Worm (Caenorhabditis elegans) whole organism, late embryonic: ENCODE results near the gene glb-34.
A peak's percentile ranks its signal among the peaks of the same experiment; 100 is the strongest.

Source experiments
- C38D4.7 ChIP-seq: fragments of 200-800 bp; sonication (Bioruptor generic); optimal IDR thresholded peaks from 2 replicates; lab custom pipeline; 2018; ENCODE audit warnings: mild to moderate bottlenecking, missing genetic modification characterization, moderate library complexity, missing compliant biosample characterization
- K02D7.2 ChIP-seq: sonication (generic microtip); optimal IDR thresholded peaks from 2 replicates; lab custom pipeline; 2017; ENCODE audit warnings: mild to moderate bottlenecking, missing genetic modification characterization, missing compliant biosample characterization
- K09A11.1 ChIP-seq: sonication (generic microtip); optimal IDR thresholded peaks from 2 replicates; lab custom pipeline; 2017; ENCODE audit warnings: antibody characterized with exemption, mild to moderate bottlenecking, missing genetic modification characterization, missing compliant biosample characterization; ENCODE audit not compliant: insufficient read depth
- T23F11.4 ChIP-seq: fragments of 200-800 bp; sonication (Bioruptor generic); optimal IDR thresholded peaks from 2 replicates; lab custom pipeline; 2018; ENCODE audit warnings: mild to moderate bottlenecking, missing genetic modification characterization, missing compliant biosample characterization
- ahr-1 ChIP-seq: sonication (generic microtip); optimal IDR thresholded peaks from 2 replicates; lab custom pipeline; 2016; ENCODE audit warnings: missing genetic modification characterization, missing compliant biosample characterization
- ama-1 ChIP-seq: fragments of 150-350 bp; optimal IDR thresholded peaks from 2 replicates; lab custom pipeline; 2014
- ceh-14 ChIP-seq: sonication (generic microtip); optimal IDR thresholded peaks from 2 replicates; lab custom pipeline; 2016; ENCODE audit warnings: missing genotype, missing genetic modification characterization, missing compliant biosample characterization
- ceh-18 ChIP-seq: sonication (generic microtip); optimal IDR thresholded peaks from 2 replicates; lab custom pipeline; 2016; ENCODE audit warnings: missing genetic modification characterization, missing compliant biosample characterization
- ceh-2 ChIP-seq: sonication (generic microtip); optimal IDR thresholded peaks from 2 replicates; lab custom pipeline; 2016; ENCODE audit warnings: missing genotype, missing genetic modification characterization, missing compliant biosample characterization
- ceh-22 ChIP-seq: sonication (generic microtip); optimal IDR thresholded peaks from 2 replicates; lab custom pipeline; 2017; ENCODE audit warnings: missing biosample characterization, missing genetic modification characterization
- ceh-24 ChIP-seq: sonication (generic microtip); optimal IDR thresholded peaks from 2 replicates; lab custom pipeline; 2016; ENCODE audit warnings: mild to moderate bottlenecking, missing genetic modification characterization, missing compliant biosample characterization
- ceh-30 ChIP-seq: fragments of 150-350 bp; optimal IDR thresholded peaks from 2 replicates; lab custom pipeline; 2014; ENCODE audit warnings: missing biosample characterization, missing genetic modification characterization
- ceh-34 ChIP-seq: sonication (generic microtip); optimal IDR thresholded peaks from 2 replicates; lab custom pipeline; 2016; ENCODE audit warnings: mild to moderate bottlenecking, missing genetic modification characterization, missing compliant biosample characterization
- ceh-48 ChIP-seq: sonication (generic microtip); optimal IDR thresholded peaks from 2 replicates; lab custom pipeline; 2016; ENCODE audit warnings: missing genetic modification characterization, inconsistent platforms, missing compliant biosample characterization
- ceh-9 ChIP-seq: sonication (generic microtip); optimal IDR thresholded peaks from 2 replicates; lab custom pipeline; 2016; ENCODE audit warnings: mild to moderate bottlenecking, missing genetic modification characterization, inconsistent platforms, missing compliant biosample characterization
- dmd-4 ChIP-seq: sonication (generic microtip); optimal IDR thresholded peaks from 2 replicates; lab custom pipeline; 2016; ENCODE audit warnings: borderline replicate concordance, missing genetic modification characterization, missing compliant biosample characterization
- elt-2 ChIP-seq: sonication (generic microtip); optimal IDR thresholded peaks from 2 replicates; lab custom pipeline; 2016; ENCODE audit warnings: missing genetic modification reagents, missing genetic modification characterization, missing compliant biosample characterization
- elt-4 ChIP-seq: sonication (generic microtip); optimal IDR thresholded peaks from 2 replicates; lab custom pipeline; 2016; ENCODE audit warnings: missing genetic modification characterization, missing compliant biosample characterization
- ets-4 ChIP-seq: sonication (generic microtip); optimal IDR thresholded peaks from 2 replicates; lab custom pipeline; 2016; ENCODE audit warnings: missing genetic modification characterization, missing compliant biosample characterization
- eyg-1 ChIP-seq: sonication (generic microtip); optimal IDR thresholded peaks from 2 replicates; lab custom pipeline; 2016; ENCODE audit warnings: missing genotype, missing genetic modification characterization, missing compliant biosample characterization
- fax-1 ChIP-seq: sonication (generic microtip); optimal IDR thresholded peaks from 2 replicates; lab custom pipeline; 2016; ENCODE audit warnings: missing genotype, missing genetic modification characterization, missing compliant biosample characterization
- gmeb-2 ChIP-seq: sonication (generic microtip); optimal IDR thresholded peaks from 2 replicates; lab custom pipeline; 2016; ENCODE audit warnings: missing genetic modification characterization, inconsistent platforms, missing compliant biosample characterization
- hlh-15 ChIP-seq: sonication (generic microtip); optimal IDR thresholded peaks from 2 replicates; lab custom pipeline; 2016; ENCODE audit warnings: missing genetic modification characterization, missing compliant biosample characterization
- hlh-30 ChIP-seq: sonication (generic microtip); optimal IDR thresholded peaks from 2 replicates; lab custom pipeline; 2017; ENCODE audit warnings: antibody characterized with exemption, missing genetic modification characterization, missing compliant biosample characterization; ENCODE audit not compliant: insufficient read depth
- hlh-6 ChIP-seq: sonication (generic microtip); optimal IDR thresholded peaks from 2 replicates; lab custom pipeline; 2016; ENCODE audit warnings: missing genotype, missing genetic modification characterization, missing compliant biosample characterization
- lim-6 ChIP-seq: sonication (generic microtip); optimal IDR thresholded peaks from 2 replicates; lab custom pipeline; 2016; ENCODE audit warnings: missing genetic modification characterization, missing compliant biosample characterization
- lin-11 ChIP-seq: fragments of 200-800 bp; sonication (Bioruptor generic); optimal IDR thresholded peaks from 2 replicates; lab custom pipeline; 2018; ENCODE audit warnings: mild to moderate bottlenecking, missing genetic modification characterization, missing compliant biosample characterization
- madf-2 ChIP-seq: sonication (generic microtip); optimal IDR thresholded peaks from 2 replicates; lab custom pipeline; 2017; ENCODE audit warnings: missing genetic modification characterization, missing compliant biosample characterization
- mec-3 ChIP-seq: sonication (generic microtip); optimal IDR thresholded peaks from 2 replicates; lab custom pipeline; 2016; ENCODE audit warnings: borderline replicate concordance, missing genetic modification characterization, missing compliant biosample characterization
- nfya-1 ChIP-seq: sonication (generic microtip); optimal IDR thresholded peaks from 2 replicates; lab custom pipeline; 2017; ENCODE audit warnings: missing genetic modification characterization, mild to moderate bottlenecking, missing compliant biosample characterization, antibody characterized with exemption, moderate library complexity
- npax-4 ChIP-seq: sonication (generic microtip); optimal IDR thresholded peaks from 2 replicates; lab custom pipeline; 2016; ENCODE audit warnings: missing genetic modification characterization, missing compliant biosample characterization
- odd-2 ChIP-seq: sonication (generic microtip); optimal IDR thresholded peaks from 2 replicates; lab custom pipeline; 2017; ENCODE audit warnings: antibody characterized with exemption, mild to moderate bottlenecking, missing genetic modification characterization, missing compliant biosample characterization
- pat-9 ChIP-seq: fragments of 200-800 bp; sonication (Bioruptor generic); optimal IDR thresholded peaks from 2 replicates; lab custom pipeline; 2018; ENCODE audit warnings: mild to moderate bottlenecking, missing genetic modification characterization, moderate library complexity, missing compliant biosample characterization
- pax-1 ChIP-seq: fragments of 150-350 bp; optimal IDR thresholded peaks from 2 replicates; lab custom pipeline; 2014; ENCODE audit warnings: missing biosample characterization, missing genetic modification characterization
- pha-4 ChIP-seq: fragments of 150-350 bp; optimal IDR thresholded peaks from 2 replicates; lab custom pipeline; 2018; ENCODE audit warnings: missing biosample characterization, missing genetic modification reagents, missing genetic modification characterization
- pros-1 ChIP-seq: fragments of 150-350 bp; optimal IDR thresholded peaks from 2 replicates; lab custom pipeline; 2014; ENCODE audit warnings: missing biosample characterization, missing genetic modification reagents, missing genetic modification characterization
- ref-2 ChIP-seq: sonication (generic microtip); optimal IDR thresholded peaks from 2 replicates; lab custom pipeline; 2016; ENCODE audit warnings: missing genetic modification characterization, missing compliant biosample characterization
- rnt-1 ChIP-seq: sonication (generic microtip); optimal IDR thresholded peaks from 2 replicates; lab custom pipeline; 2016; ENCODE audit warnings: missing genetic modification characterization, missing compliant biosample characterization
- sox-2 ChIP-seq: fragments of 200-800 bp; sonication (Bioruptor generic); IDR thresholded peaks from 2 replicates; pipeline ENCODE4 v1.3.6; 2022; ENCODE audit warnings: missing genetic modification reagents, missing genetic modification characterization, missing compliant biosample characterization
- syd-9 ChIP-seq: sonication (generic microtip); optimal IDR thresholded peaks from 2 replicates; lab custom pipeline; 2016; ENCODE audit warnings: mild to moderate bottlenecking, missing genetic modification characterization, moderate library complexity, missing compliant biosample characterization
- tbx-7 ChIP-seq: sonication (generic microtip); optimal IDR thresholded peaks from 2 replicates; lab custom pipeline; 2016; ENCODE audit warnings: missing genotype, missing genetic modification characterization, missing compliant biosample characterization
- ttx-3 ChIP-seq: sonication (generic microtip); optimal IDR thresholded peaks from 2 replicates; lab custom pipeline; 2016; ENCODE audit warnings: missing genetic modification reagents, missing genetic modification characterization, missing compliant biosample characterization
- unc-55 ChIP-seq: sonication (generic microtip); optimal IDR thresholded peaks from 2 replicates; lab custom pipeline; 2017; ENCODE audit warnings: missing biosample characterization, missing genetic modification reagents, missing genetic modification characterization
- unc-86 ChIP-seq: sonication (generic microtip); optimal IDR thresholded peaks from 2 replicates; lab custom pipeline; 2016; ENCODE audit warnings: missing genetic modification characterization, missing compliant biosample characterization
- ztf-16 ChIP-seq: sonication (generic microtip); optimal IDR thresholded peaks from 2 replicates; lab custom pipeline; 2017; ENCODE audit warnings: missing genetic modification characterization, missing compliant biosample characterization

The glb-34 gene

DNA sequence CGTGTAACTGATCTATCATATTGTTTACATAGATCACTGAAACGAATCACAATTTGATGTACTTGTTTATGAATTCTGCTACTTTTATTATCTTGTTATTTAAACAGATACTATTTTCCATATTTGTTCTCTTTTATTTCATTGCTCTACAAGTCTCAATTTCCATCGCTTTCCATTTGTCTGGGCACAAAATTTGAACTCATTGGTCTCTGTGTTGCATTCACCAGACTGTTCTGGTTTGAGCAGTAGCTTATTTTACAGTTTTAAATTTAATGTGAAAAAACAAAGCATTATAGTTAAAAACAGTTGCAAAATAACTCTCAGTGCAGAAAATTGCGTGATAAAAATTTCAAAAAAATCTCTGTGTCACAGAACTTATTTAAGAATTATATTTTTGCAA lies 15.1 kb upstream of the glb-34 start:
- no peak for TF ChIP-seq hlh-30 (tag; lab: Kevin White, UChicago)

DNA sequence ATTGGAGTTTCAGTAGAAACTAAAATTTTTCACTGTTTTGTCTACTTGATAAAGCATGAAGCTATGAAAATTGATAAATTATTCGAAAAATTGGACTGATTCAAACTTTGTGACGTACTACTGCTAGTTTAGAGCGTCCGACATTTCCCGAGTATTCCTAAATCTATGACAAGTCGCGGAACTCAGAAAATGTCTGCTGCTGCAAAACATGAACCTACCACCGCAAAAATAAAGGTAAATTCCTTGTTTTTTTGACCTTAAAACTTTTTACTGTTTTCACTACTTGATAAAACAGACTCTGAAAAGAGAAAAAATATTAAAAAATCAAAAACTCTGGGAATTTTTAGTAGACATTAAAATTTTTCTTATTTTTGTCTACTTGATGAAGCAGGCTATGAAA lies 14.3 kb upstream of the glb-34 start:
- no peak for TF ChIP-seq K09A11.1
- no peak for TF ChIP-seq ama-1
- no peak for TF ChIP-seq ceh-48 (tag; lab: Kevin White, UChicago)
- no peak for TF ChIP-seq ceh-9
- TF ChIP-seq lin-11 (tag; lab: Kevin White, UChicago) = no peak
- TF ChIP-seq elt-2 (tag; lab: Kevin White, UChicago) = no peak
- no peak for TF ChIP-seq gmeb-2 (tag; lab: Kevin White, UChicago)
- no peak for TF ChIP-seq ahr-1 (tag; lab: Kevin White, UChicago)
- no peak for TF ChIP-seq ttx-3 (tag; lab: Kevin White, UChicago)

ce11 chrIV:14580939-14581338 lies 8.4 kb upstream of the glb-34 start, which contains the start of gene irld-18:
irld-18 (minus strand) TSS chrIV:14581039.
- TF ChIP-seq rnt-1 (tag; lab: Kevin White, UChicago) (no peak), C38D4.7 (no peak), pax-1 (tag; lab: Kevin White, UChicago) (no peak), madf-2 (no peak)

DNA sequence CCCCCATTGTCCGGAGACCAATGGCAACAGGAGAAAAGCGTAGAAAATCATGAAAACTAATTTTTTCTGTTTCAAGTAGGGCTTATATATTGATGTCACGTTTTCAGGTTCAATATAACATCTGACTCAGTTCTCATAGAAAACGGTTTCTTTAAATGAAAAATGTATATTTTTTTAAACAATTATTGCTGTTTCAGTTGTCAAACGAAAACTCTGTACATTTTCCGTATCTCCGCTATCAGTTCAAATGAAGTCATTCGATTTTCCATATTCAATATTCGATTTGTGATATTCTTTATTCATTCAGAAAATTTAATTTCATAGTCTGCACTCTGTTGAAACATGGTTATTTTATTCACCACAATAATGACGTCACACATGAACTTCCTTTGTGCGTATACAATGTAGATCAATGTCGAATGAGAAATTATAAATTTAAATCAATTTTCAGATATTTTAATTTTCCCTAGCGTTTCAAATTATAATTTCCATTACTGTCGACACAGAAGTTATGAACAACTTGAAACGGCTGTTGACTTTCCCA lies 6.2 kb upstream of the glb-34 start, which contains the start of gene Y57G11B.8:
Gene Y57G11B.8, minus strand, starts transcription at position 51 of the 544 bp plus-strand sequence.
- TF ChIP-seq lim-6 (tag; lab: Kevin White, UChicago) = no peak
- no peak for TF ChIP-seq ceh-24
- no peak for TF ChIP-seq hlh-6 (tag; lab: Kevin White, UChicago)

ce11 chrIV:14576471-14576870 lies 4.0 kb upstream of the glb-34 start:
- no peak for TF ChIP-seq mec-3 (tag; lab: Kevin White, UChicago)
- no peak for TF ChIP-seq pha-4
- TF ChIP-seq pat-9 (tag; lab: Kevin White, UChicago) = no peak
- no peak for TF ChIP-seq syd-9
- TF ChIP-seq unc-55 (GFP tag; lab: Kevin White, UChicago) = no peak
- TF ChIP-seq pax-1 (tag; lab: Kevin White, UChicago) = no peak
- no peak for TF ChIP-seq ceh-22 (tag; lab: Kevin White, UChicago)
- no peak for TF ChIP-seq dmd-4 (tag; lab: Kevin White, UChicago)
- TF ChIP-seq ceh-34 (tag; lab: Kevin White, UChicago) = peak; percentile 39
- peak; percentile 56 for TF ChIP-seq C38D4.7
- no peak for TF ChIP-seq pros-1
- no peak for TF ChIP-seq elt-4 (tag; lab: Kevin White, UChicago)
- no peak for TF ChIP-seq lim-6 (tag; lab: Kevin White, UChicago)
- TF ChIP-seq unc-86 (tag; lab: Kevin White, UChicago) = peak; percentile 7
- TF ChIP-seq nfya-1 (tag; lab: Kevin White, UChicago) = peak; percentile 11
- TF ChIP-seq ceh-48 (tag; lab: Kevin White, UChicago) = no peak
- TF ChIP-seq tbx-7 = no peak
- no peak for TF ChIP-seq ceh-24
- TF ChIP-seq hlh-15 = peak; percentile 3
- no peak for TF ChIP-seq ceh-30 (tag; lab: Kevin White, UChicago)
- TF ChIP-seq ets-4 (tag; lab: Kevin White, UChicago) = no peak
- TF ChIP-seq eyg-1 (tag; lab: Kevin White, UChicago) = no peak
- no peak for TF ChIP-seq ceh-14 (tag; lab: Kevin White, UChicago)
- peak; percentile 48 for TF ChIP-seq K02D7.2 (tag; lab: Kevin White, UChicago)
- peak; percentile 47 for TF ChIP-seq sox-2 (GFP tag; lab: Robert Waterston, UW)
- TF ChIP-seq odd-2 (tag; lab: Kevin White, UChicago) = no peak
- peak; percentile 16 for TF ChIP-seq ceh-2
- no peak for TF ChIP-seq K09A11.1
- peak; percentile 13 for TF ChIP-seq npax-4 (tag; lab: Kevin White, UChicago)
- no peak for TF ChIP-seq fax-1 (tag; lab: Kevin White, UChicago)
- peak; percentile 54 for TF ChIP-seq ztf-16 (tag; lab: Kevin White, UChicago)
- peak; percentile 64 for TF ChIP-seq lin-11 (tag; lab: Kevin White, UChicago)
- no peak for TF ChIP-seq ref-2
- TF ChIP-seq ceh-18 (tag; lab: Kevin White, UChicago) = no peak
- TF ChIP-seq T23F11.4 (GFP tag; lab: Kevin White, UChicago) = peak; percentile 35
